Fruit fly (Drosophila melanogaster) whole organism, embryonic: Measurements from ENCODE around the gene Cyp4ac2.
A peak's percentile ranks its signal among the peaks of the same experiment; 100 is the strongest.

Source experiments
- ATbp ChIP-seq: fragments of 200-800 bp; sonication (Bioruptor generic); optimal IDR thresholded peaks from 2 replicates; lab custom pipeline; 2017; ENCODE audit warnings: missing biosample characterization, mild to moderate bottlenecking, missing genetic modification characterization, missing genetic modification reagents
- Adf1 ChIP-seq: fragments of 200-800 bp; sonication (Bioruptor generic); IDR thresholded peaks from 2 replicates; pipeline ENCODE4 v1.3.6; 2022; ENCODE audit warnings: missing biosample characterization, missing genetic modification characterization
- CG10543 ChIP-seq: fragments of 200-800 bp; sonication (Bioruptor generic); optimal IDR thresholded peaks from 3 replicates; lab custom pipeline; 2017; ENCODE audit warnings: missing biosample characterization, mild to moderate bottlenecking, missing genetic modification characterization, moderate library complexity
- CG11247 ChIP-seq: fragments of 200-800 bp; sonication (Bioruptor generic); IDR thresholded peaks from 2 replicates; pipeline ENCODE4 v1.3.6; 2022; ENCODE audit warnings: missing biosample characterization, missing genetic modification characterization
- CG12104 ChIP-seq: fragments of 200-800 bp; sonication (Bioruptor generic); optimal IDR thresholded peaks from 3 replicates; lab custom pipeline; 2016; ENCODE audit warnings: missing biosample characterization, missing genetic modification characterization
- CG1529 ChIP-seq: fragments of 200-800 bp; sonication (Bioruptor generic); optimal IDR thresholded peaks from 3 replicates; lab custom pipeline; 2018; ENCODE audit warnings: missing biosample characterization, missing genetic modification characterization
- CG15696 ChIP-seq: fragments of 200-800 bp; sonication (Bioruptor generic); optimal IDR thresholded peaks from 2 replicates; lab custom pipeline; 2019; ENCODE audit warnings: missing biosample characterization, mild to moderate bottlenecking, missing genetic modification characterization, moderate library complexity
- CG1647 ChIP-seq: fragments of 200-800 bp; sonication (Bioruptor generic); optimal IDR thresholded peaks from 3 replicates; lab custom pipeline; 2016; ENCODE audit warnings: missing biosample characterization, missing genetic modification characterization
- CG2202 ChIP-seq: fragments of 200-800 bp; sonication (Bioruptor generic); optimal IDR thresholded peaks from 2 replicates; lab custom pipeline; 2018; ENCODE audit warnings: missing biosample characterization, mild to moderate bottlenecking, missing genetic modification characterization
- CG33213 ChIP-seq: fragments of 200-800 bp; sonication (Bioruptor generic); optimal IDR thresholded peaks from 3 replicates; lab custom pipeline; 2016; ENCODE audit warnings: missing biosample characterization, missing genetic modification characterization
- CG3995 ChIP-seq: fragments of 200-800 bp; sonication (Bioruptor generic); optimal IDR thresholded peaks from 3 replicates; lab custom pipeline; 2016; ENCODE audit warnings: missing biosample characterization, missing genetic modification characterization
- CG4404 ChIP-seq: fragments of 200-800 bp; sonication (Bioruptor generic); IDR thresholded peaks from 2 replicates; pipeline ENCODE4 v1.3.6; 2022; ENCODE audit warnings: missing biosample characterization, missing genetic modification characterization
- CG8290 ChIP-seq, 3 experiments: fragments of 200-800 bp; sonication (Bioruptor generic); optimal IDR thresholded peaks; 2 replicates each; lab custom pipeline; 2016 to 2019; ENCODE audit warnings: missing biosample characterization in 3 of 3, missing genetic modification characterization in 3 of 3, mild to moderate bottlenecking in 2 of 3, moderate library complexity in 1 of 3
- CG8944 ChIP-seq: fragments of 200-800 bp; sonication (Bioruptor generic); optimal IDR thresholded peaks from 3 replicates; lab custom pipeline; 2016; ENCODE audit warnings: missing biosample characterization, missing genetic modification characterization
- CG9932 ChIP-seq: fragments of 200-800 bp; sonication (Bioruptor generic); IDR thresholded peaks from 2 replicates; pipeline ENCODE4 v1.3.6; 2022; ENCODE audit warnings: missing biosample characterization, missing genetic modification characterization
- CoRest ChIP-seq: fragments of 200-800 bp; sonication (Bioruptor generic); optimal IDR thresholded peaks from 3 replicates; lab custom pipeline; 2018; ENCODE audit warnings: missing biosample characterization, mild to moderate bottlenecking, missing genetic modification characterization, moderate library complexity
- E2f1 ChIP-seq: fragments of 200-800 bp; sonication (Bioruptor generic); IDR thresholded peaks from 2 replicates; pipeline ENCODE4 v1.3.6; 2022; ENCODE audit warnings: missing biosample characterization, missing genetic modification characterization
- Ets97D ChIP-seq: fragments of 200-800 bp; sonication (Bioruptor generic); optimal IDR thresholded peaks from 3 replicates; lab custom pipeline; 2016; ENCODE audit warnings: missing biosample characterization, missing genetic modification characterization
- HHEX ChIP-seq: fragments of 200-800 bp; sonication (Bioruptor generic); optimal IDR thresholded peaks from 3 replicates; lab custom pipeline; 2017; ENCODE audit warnings: missing biosample characterization, mild to moderate bottlenecking, missing genetic modification characterization, missing genetic modification reagents
- HLHmδ ChIP-seq: fragments of 200-800 bp; sonication (Bioruptor generic); optimal IDR thresholded peaks from 2 replicates; lab custom pipeline; 2018; ENCODE audit warnings: missing biosample characterization, mild to moderate bottlenecking, missing genetic modification characterization, moderate library complexity
- Hr3 ChIP-seq: fragments of 200-800 bp; sonication (Bioruptor generic); optimal IDR thresholded peaks from 3 replicates; lab custom pipeline; 2016; ENCODE audit warnings: missing biosample characterization, missing genetic modification characterization
- Opbp ChIP-seq: fragments of 200-800 bp; sonication (Bioruptor generic); IDR thresholded peaks from 3 replicates; pipeline ENCODE4 v1.3.6; 2022; ENCODE audit warnings: missing biosample characterization, missing genetic modification characterization; ENCODE audit not compliant: partially characterized antibody
- Ssrp ChIP-seq: fragments of 200-800 bp; sonication (Bioruptor generic); optimal IDR thresholded peaks from 2 replicates; lab custom pipeline; 2018; ENCODE audit warnings: missing biosample characterization, mild to moderate bottlenecking, missing genetic modification characterization, moderate library complexity
- Taf1 ChIP-seq: fragments of 200-800 bp; sonication (Bioruptor generic); IDR thresholded peaks from 2 replicates; pipeline ENCODE4 v1.3.6; 2022; ENCODE audit warnings: missing biosample characterization, missing genetic modification characterization
- ash1 ChIP-seq: fragments of 200-800 bp; sonication (Bioruptor generic); optimal IDR thresholded peaks from 2 replicates; lab custom pipeline; 2018; ENCODE audit warnings: missing biosample characterization, mild to moderate bottlenecking, missing genetic modification characterization
- az2 ChIP-seq: fragments of 200-800 bp; sonication (Bioruptor generic); optimal IDR thresholded peaks from 3 replicates; lab custom pipeline; 2016; ENCODE audit warnings: missing biosample characterization, missing genetic modification characterization
- btn ChIP-seq: fragments of 200-800 bp; sonication (Bioruptor generic); optimal IDR thresholded peaks from 2 replicates; lab custom pipeline; 2016; ENCODE audit warnings: missing biosample characterization, missing genetic modification characterization
- chif ChIP-seq, 2 experiments: fragments of 200-800 bp; sonication (Bioruptor generic); optimal IDR thresholded peaks; 3 replicates each; lab custom pipeline; 2016; ENCODE audit warnings: missing biosample characterization in 2 of 2, missing genetic modification characterization in 2 of 2
- corto ChIP-seq: fragments of 200-800 bp; sonication (Bioruptor generic); optimal IDR thresholded peaks from 2 replicates; lab custom pipeline; 2016; ENCODE audit warnings: missing biosample characterization, mild to moderate bottlenecking, missing genetic modification characterization, moderate library complexity
- danr ChIP-seq: fragments of 200-800 bp; sonication (Bioruptor generic); IDR thresholded peaks from 2 replicates; pipeline ENCODE4 v1.3.6; 2022; ENCODE audit warnings: missing biosample characterization, missing genetic modification characterization
- eve ChIP-seq, 2 experiments: fragments of >200 bp; optimal IDR thresholded peaks; 2 replicates each; lab custom pipeline; 2017; ENCODE audit warnings: missing biosample characterization in 2 of 2, missing genetic modification characterization in 2 of 2
- her ChIP-seq: fragments of 200-800 bp; sonication (Bioruptor generic); optimal IDR thresholded peaks from 2 replicates; lab custom pipeline; 2016; ENCODE audit warnings: missing biosample characterization, missing genetic modification characterization
- insv ChIP-seq, 2 experiments: fragments of 200-800 bp; sonication (Bioruptor generic); optimal IDR thresholded peaks; 3 replicates each; lab custom pipeline; 2016 to 2018; ENCODE audit warnings: missing biosample characterization in 2 of 2, missing genetic modification characterization in 2 of 2
- nerfin-2 ChIP-seq: fragments of 200-800 bp; sonication (Bioruptor generic); IDR thresholded peaks from 2 replicates; pipeline ENCODE4 v1.3.6; 2022; ENCODE audit warnings: missing biosample characterization, missing genetic modification characterization; ENCODE audit not compliant: partially characterized antibody
- pb ChIP-seq: fragments of 200-800 bp; sonication (Bioruptor generic); optimal IDR thresholded peaks from 3 replicates; lab custom pipeline; 2016; ENCODE audit warnings: missing biosample characterization, missing genetic modification characterization
- rib ChIP-seq: fragments of 200-800 bp; sonication (Bioruptor generic); IDR thresholded peaks from 2 replicates; pipeline ENCODE4 v1.3.6; 2022; ENCODE audit warnings: missing biosample characterization, missing genetic modification characterization
- row ChIP-seq: fragments of 200-800 bp; sonication (Bioruptor generic); IDR thresholded peaks from 3 replicates; pipeline ENCODE4 v1.3.6; 2022; ENCODE audit warnings: missing biosample characterization, missing genetic modification characterization
- scrt ChIP-seq: fragments of 200-800 bp; sonication (Bioruptor generic); optimal IDR thresholded peaks from 2 replicates; lab custom pipeline; 2018; ENCODE audit warnings: missing biosample characterization, mild to moderate bottlenecking, missing genetic modification characterization, moderate library complexity
- sens ChIP-seq: fragments of 200-800 bp; sonication (Bioruptor generic); peaks from one replicate; lab custom pipeline; 2016; ENCODE audit warnings: missing biosample characterization, missing genetic modification characterization
- seq ChIP-seq: fragments of 200-800 bp; sonication (Bioruptor generic); IDR thresholded peaks from 2 replicates; pipeline ENCODE4 v1.3.6; 2022; ENCODE audit warnings: missing biosample characterization, missing genetic modification characterization
- shn ChIP-seq: fragments of 200-800 bp; sonication (Bioruptor generic); optimal IDR thresholded peaks from 3 replicates; lab custom pipeline; 2016; ENCODE audit warnings: missing biosample characterization, missing genetic modification characterization
- sna ChIP-seq: fragments of 200-800 bp; sonication (Bioruptor generic); IDR thresholded peaks from 2 replicates; pipeline ENCODE4 v1.3.6; 2022; ENCODE audit warnings: missing biosample characterization, missing genetic modification characterization; ENCODE audit not compliant: partially characterized antibody
- sr ChIP-seq: fragments of 200-800 bp; sonication (Bioruptor generic); IDR thresholded peaks from 3 replicates; pipeline ENCODE4 v1.3.6; 2022; ENCODE audit warnings: missing biosample characterization, missing genetic modification characterization
- stc ChIP-seq: fragments of 200-800 bp; sonication (Bioruptor generic); IDR thresholded peaks from 2 replicates; pipeline ENCODE4 v1.3.6; 2022; ENCODE audit warnings: missing biosample characterization, missing genetic modification characterization
- tap ChIP-seq: fragments of 200-800 bp; optimal IDR thresholded peaks from 3 replicates; lab custom pipeline; 2019; ENCODE audit warnings: missing biosample characterization, mild to moderate bottlenecking, missing genetic modification characterization, moderate library complexity
- unpg ChIP-seq: fragments of 200-800 bp; sonication (Bioruptor generic); optimal IDR thresholded peaks from 3 replicates; lab custom pipeline; 2018; ENCODE audit warnings: missing biosample characterization, mild to moderate bottlenecking, missing genetic modification characterization, moderate library complexity
- vfl ChIP-seq: fragments of 200-800 bp; sonication (Bioruptor generic); optimal IDR thresholded peaks from 2 replicates; lab custom pipeline; 2016; ENCODE audit warnings: missing biosample characterization, missing genetic modification characterization
- vnd ChIP-seq: fragments of 200-800 bp; sonication (Bioruptor generic); IDR thresholded peaks from 3 replicates; pipeline ENCODE4 v1.3.6; 2022; ENCODE audit warnings: missing biosample characterization, missing genetic modification characterization; ENCODE audit not compliant: partially characterized antibody
- z ChIP-seq: fragments of 200-800 bp; sonication (Bioruptor generic); IDR thresholded peaks from 3 replicates; pipeline ENCODE4 v1.3.6; 2022; ENCODE audit warnings: missing biosample characterization, missing genetic modification characterization

Gene Cyp4ac2

dm6 chr2L:5256036-5256846 is 10.0 kb upstream of the Cyp4ac2 start (continued):
- no peak for TF ChIP-seq pb (GFP tag; lab: Kevin White, UChicago)
- no peak for TF ChIP-seq her
- no peak for TF ChIP-seq Hr3 (GFP tag; lab: Kevin White, UChicago)
- peak; percentile 23 for TF ChIP-seq tap (tag; lab: Kevin White, UChicago)
- no peak for TF ChIP-seq ash1 (GFP tag; lab: Kevin White, UChicago)
- peak; percentile 63 for TF ChIP-seq btn (GFP tag; lab: Kevin White, UChicago)
- TF ChIP-seq CG12104: no peak
- TF ChIP-seq CG9932 (GFP tag; lab: Robert Waterston, UW): no peak
- peak; percentile 68 for TF ChIP-seq row (GFP tag; lab: Robert Waterston, UW)
- TF ChIP-seq shn (GFP tag; lab: Kevin White, UChicago): no peak
- peak; percentile 37 for TF ChIP-seq az2 (GFP tag; lab: Kevin White, UChicago)
- peak; percentile 79 for TF ChIP-seq corto (GFP tag; lab: Kevin White, UChicago)
- TF ChIP-seq stc (GFP tag; lab: Robert Waterston, UW): peak; percentile 21; the same call in 1 of the 2 replicates
- TF ChIP-seq CG8944 (GFP tag; lab: Kevin White, UChicago): no peak
- peak; percentile 90 for TF ChIP-seq CG2202 (tag; lab: Kevin White, UChicago)
- TF ChIP-seq CG3995: no peak
- TF ChIP-seq CG4404 (GFP tag; lab: Robert Waterston, UW): no peak
- TF ChIP-seq insv (GFP tag; optimal IDR thresholded peaks at IDR 0.05; lab: Kevin White, UChicago): peak in 1 of 2 experiments; percentile 3
- TF ChIP-seq HHEX (GFP tag; lab: Kevin White, UChicago): peak; percentile 65
- TF ChIP-seq CG10543: peak; percentile 28
- no peak for TF ChIP-seq Ets97D (GFP tag; lab: Kevin White, UChicago)
- peak; percentile 86 for TF ChIP-seq CG15696 (tag; lab: Kevin White, UChicago)
- TF ChIP-seq CG1529 (GFP tag; lab: Kevin White, UChicago): peak; percentile 49
- peak; percentile 21 for TF ChIP-seq CG33213 (GFP tag; lab: Kevin White, UChicago)
- peak; percentile 7; the same call in 1 of the 3 replicates for TF ChIP-seq vnd
- TF ChIP-seq sr (GFP tag; lab: Robert Waterston, UW): no peak
- no peak for TF ChIP-seq Adf1 (GFP tag; lab: Robert Waterston, UW)
- TF ChIP-seq eve (GFP tag; optimal IDR thresholded peaks at IDR 0.05; lab: Kevin White, UChicago): peak in 1 of 2 experiments; percentile 81
- peak; percentile 75 for TF ChIP-seq CG8290 (GFP tag; optimal IDR thresholded peaks at IDR 0.05; lab: Kevin White, UChicago)
- peak; percentile 20 to 74 for TF ChIP-seq CG8290 (tag; optimal IDR thresholded peaks at IDR 0.05; lab: Kevin White, UChicago)
- peak; percentile 29 for TF ChIP-seq unpg
- TF ChIP-seq danr (GFP tag; lab: Robert Waterston, UW): no peak
- TF ChIP-seq CG1647: peak; percentile 29
- TF ChIP-seq Taf1 (GFP tag; lab: Robert Waterston, UW): no peak
- TF ChIP-seq Ssrp: peak; percentile 27
- TF ChIP-seq sens (GFP tag; lab: Kevin White, UChicago): peak; percentile 92
- peak; percentile 66 for TF ChIP-seq z (GFP tag; lab: Robert Waterston, UW)
- TF ChIP-seq vfl (GFP tag; lab: Kevin White, UChicago): no peak
- TF ChIP-seq rib (GFP tag; lab: Robert Waterston, UW): no peak
- no peak for TF ChIP-seq seq
- no peak for TF ChIP-seq sna (GFP tag; lab: Robert Waterston, UW)
- TF ChIP-seq HLHmδ (GFP tag; lab: Kevin White, UChicago): peak; percentile 92
- peak; percentile 20 to 42 for TF ChIP-seq chif (GFP tag; optimal IDR thresholded peaks at IDR 0.05; lab: Kevin White, UChicago)
- no peak for TF ChIP-seq scrt (GFP tag; lab: Kevin White, UChicago)
- no peak for TF ChIP-seq nerfin-2 (GFP tag; lab: Robert Waterston, UW)
- TF ChIP-seq CG11247 (GFP tag; lab: Robert Waterston, UW): no peak
- no peak; the same call in 1 of the 2 replicates for TF ChIP-seq E2f1
- peak; percentile 57 for TF ChIP-seq ATbp (GFP tag; lab: Kevin White, UChicago)
- peak; percentile 15 for TF ChIP-seq CoRest
- no peak for TF ChIP-seq Opbp (GFP tag; lab: Robert Waterston, UW)
